Fruit fly (Drosophila melanogaster): ENCODE results near the gene alpha-Man-IIa.

alpha-Man-IIa gene

dm6 chr3R:9399951-9400392 is 12.4 kb upstream of the alpha-Man-IIa start, which contains the start of gene CG34117 (continued):
- peak; percentile 65 for TF ChIP-seq odd (GFP tag; optimal IDR thresholded peaks at IDR 0.05)
- no peak for TF ChIP-seq Lpt (GFP tag; optimal IDR thresholded peaks at IDR 0.05)
- peak; percentile 18 for TF ChIP-seq Usf (GFP tag; optimal IDR thresholded peaks at IDR 0.05)
- TF ChIP-seq CG12219 (GFP tag; optimal IDR thresholded peaks at IDR 0.05): peak; percentile 49
- TF ChIP-seq sob (GFP tag; IDR thresholded peaks at IDR 0.05): peak; percentile 87
- peak; percentile 68 for TF ChIP-seq CG7987 (GFP tag; optimal IDR thresholded peaks at IDR 0.05)
- TF ChIP-seq CG12236 (GFP tag; optimal IDR thresholded peaks at IDR 0.05): no peak
- TF ChIP-seq CG8290 (GFP tag; optimal IDR thresholded peaks at IDR 0.05): peak; percentile 54
- peak in 1 of 2 experiments; percentile 79 for TF ChIP-seq CG8290 (tag; optimal IDR thresholded peaks at IDR 0.05)
- TF ChIP-seq lola (GFP tag; optimal IDR thresholded peaks at IDR 0.05): peak in 1 of 3 experiments; percentile 67
- TF ChIP-seq wor (GFP tag; IDR thresholded peaks at IDR 0.05): peak; percentile 26; the same call in 1 of the 2 replicates
- peak; percentile 95 for TF ChIP-seq row (GFP tag; IDR thresholded peaks at IDR 0.05)
- TF ChIP-seq CG1529 (GFP tag; optimal IDR thresholded peaks at IDR 0.05): peak; percentile 45
- TF ChIP-seq TFAM (GFP tag; optimal IDR thresholded peaks at IDR 0.05): no peak
- TF ChIP-seq CG17912 (GFP tag; optimal IDR thresholded peaks at IDR 0.05): peak; percentile 24
- peak; percentile 31 for TF ChIP-seq Ravus (GFP tag; IDR thresholded peaks at IDR 0.05)
- TF ChIP-seq Sry-β (GFP tag; optimal IDR thresholded peaks at IDR 0.05): no peak
- no peak for TF ChIP-seq Dll (GFP tag; IDR thresholded peaks at IDR 0.05; ENCODE audit: partially characterized antibody)
- TF ChIP-seq ci (GFP tag; IDR thresholded peaks at IDR 0.05): peak; percentile 84
- peak; percentile 57 for TF ChIP-seq CG6683 (GFP tag; optimal IDR thresholded peaks at IDR 0.05)
- TF ChIP-seq sd (tag; optimal IDR thresholded peaks at IDR 0.05): peak; percentile 89
- no peak for TF ChIP-seq Trl (optimal IDR thresholded peaks at IDR 0.05)
- TF ChIP-seq Trl (GFP tag; optimal IDR thresholded peaks at IDR 0.05): peak; percentile 56
- TF ChIP-seq CG10654 (GFP tag; optimal IDR thresholded peaks at IDR 0.05): peak; percentile 76
- peak; percentile 80 for TF ChIP-seq gcm (GFP tag; optimal IDR thresholded peaks at IDR 0.05)
- peak; percentile 45 for TF ChIP-seq Antp (GFP tag; optimal IDR thresholded peaks at IDR 0.05)
- peak; percentile 68 for TF ChIP-seq CG12769 (tag; optimal IDR thresholded peaks at IDR 0.05)
- TF ChIP-seq CG3726 (GFP tag; IDR thresholded peaks at IDR 0.05): 0 out of 3 replicates have a peak, but pooled peaks have one; percentile 17
- no peak for TF ChIP-seq dan (GFP tag; IDR thresholded peaks at IDR 0.05)
- TF ChIP-seq CG4328 (GFP tag; optimal IDR thresholded peaks at IDR 0.05): peak; percentile 71
- TF ChIP-seq klu (GFP tag; IDR thresholded peaks at IDR 0.05): peak; percentile 67
- peak; percentile 4 for TF ChIP-seq tup (GFP tag; optimal IDR thresholded peaks at IDR 0.05)
- peak in 1 of 2 experiments; percentile 17 for TF ChIP-seq Hr78 (GFP tag; optimal IDR thresholded peaks at IDR 0.05)
- peak; percentile 24 for TF ChIP-seq abd-A (tag; optimal IDR thresholded peaks at IDR 0.05)
- no peak for TF ChIP-seq Kr (GFP tag; optimal IDR thresholded peaks at IDR 0.05)
- no peak for TF ChIP-seq HmgD (GFP tag; optimal IDR thresholded peaks at IDR 0.05)
- TF ChIP-seq ase (GFP tag; IDR thresholded peaks at IDR 0.05): peak; percentile 69; the same call in 2 of the 3 replicates
- TF ChIP-seq CG17568 (GFP tag; optimal IDR thresholded peaks at IDR 0.05): peak; percentile 77
- TF ChIP-seq Pdp1 (GFP tag; optimal IDR thresholded peaks at IDR 0.05): peak; percentile 57 to 93
- TF ChIP-seq CG14710 (tag; optimal IDR thresholded peaks at IDR 0.05): peak; percentile 81
- no peak for TF ChIP-seq p53 (GFP tag; optimal IDR thresholded peaks at IDR 0.05)
- peak; percentile 84 for TF ChIP-seq CG12659 (GFP tag; optimal IDR thresholded peaks at IDR 0.05)
- TF ChIP-seq mirr (GFP tag; optimal IDR thresholded peaks at IDR 0.05): peak; percentile 17
- TF ChIP-seq fu2 (GFP tag; optimal IDR thresholded peaks at IDR 0.05): peak; percentile 30
- TF ChIP-seq Dref (GFP tag; IDR thresholded peaks at IDR 0.05): no peak
- peak; percentile 69 for TF ChIP-seq Max (GFP tag; optimal IDR thresholded peaks at IDR 0.05)
- peak; percentile 34 for TF ChIP-seq CG8089 (GFP tag; optimal IDR thresholded peaks at IDR 0.05)
- TF ChIP-seq CG4730 (GFP tag; IDR thresholded peaks at IDR 0.05): peak; percentile 71; the same call in 1 of the 2 replicates
- peak; percentile 88 for TF ChIP-seq CG34422 (GFP tag; IDR thresholded peaks at IDR 0.05)
- peak; percentile 85 for TF ChIP-seq CG13894 (tag; optimal IDR thresholded peaks at IDR 0.05)
- 0 out of 2 replicates have a peak, but pooled peaks have one; percentile 52 for TF ChIP-seq rib (GFP tag; IDR thresholded peaks at IDR 0.05)
